Worm (Caenorhabditis elegans) whole organism, midembryonic: ENCODE measurements around the gene C08F1.12.
"Not testable (repeated sequence)": the region's sequence is repeated elsewhere in the genome, so short reads cannot be mapped to it uniquely, and the experiment has no call there.

ENCODE experiments used
- T22C8.4 ChIP-seq: fragments of 200-800 bp; sonication (Bioruptor generic); IDR thresholded peaks from 2 replicates; pipeline ENCODE4 v1.3.6; 2022; ENCODE audit warnings: missing genetic modification characterization, missing compliant biosample characterization
- cog-1 ChIP-seq: sonication (generic microtip); optimal IDR thresholded peaks from 2 replicates; lab custom pipeline; 2016; ENCODE audit warnings: missing genetic modification characterization, missing compliant biosample characterization
- flt-1 ChIP-seq: fragments of 200-800 bp; sonication (Bioruptor generic); IDR thresholded peaks from 2 replicates; pipeline ENCODE4 v1.3.6; 2022; ENCODE audit warnings: missing genetic modification characterization, missing compliant biosample characterization
- klf-2 ChIP-seq: fragments of 200-800 bp; sonication (Bioruptor generic); conservative IDR thresholded peaks from 2 replicates; pipeline ENCODE4 v1.3.6; 2022; ENCODE audit warnings: missing genetic modification reagents, missing genetic modification characterization, missing compliant biosample characterization
- med-1 ChIP-seq: sonication (generic microtip); optimal IDR thresholded peaks from 2 replicates; lab custom pipeline; 2017; ENCODE audit warnings: missing genetic modification characterization, mild to moderate bottlenecking, missing compliant biosample characterization, antibody characterized with exemption, missing genetic modification reagents; ENCODE audit not compliant: insufficient read depth
- ref-1 ChIP-seq: fragments of 200-800 bp; sonication (Bioruptor generic); conservative IDR thresholded peaks from 2 replicates; pipeline ENCODE4 v1.3.6; 2022; ENCODE audit warnings: missing genetic modification reagents, missing genetic modification characterization, missing compliant biosample characterization
- tab-1 ChIP-seq: fragments of 200-800 bp; sonication (Bioruptor generic); IDR thresholded peaks from 2 replicates; pipeline ENCODE4 v1.3.6; 2022; ENCODE audit warnings: missing genetic modification characterization, missing compliant biosample characterization
- ztf-23 ChIP-seq: fragments of 200-800 bp; sonication (Bioruptor generic); IDR thresholded peaks from 2 replicates; pipeline ENCODE4 v1.3.6; 2022; ENCODE audit warnings: missing genetic modification reagents, missing genetic modification characterization, missing compliant biosample characterization
- ztf-29 ChIP-seq: fragments of 200-800 bp; sonication (Bioruptor generic); IDR thresholded peaks from 2 replicates; pipeline ENCODE4 v1.3.6; 2022; ENCODE audit warnings: missing genetic modification reagents, missing genetic modification characterization, missing compliant biosample characterization

Gene C08F1.12

ce11 chrII:1831883-1832388, 25.7 kb upstream of the C08F1.12 start, which contains the start of gene math-39:
Gene math-39, plus strand, starts transcription at chrII:1832338.
- TF ChIP-seq ztf-23 (GFP tag; lab: Robert Waterston, UW), result no peak
- TF ChIP-seq flt-1, result no peak
- no peak for TF ChIP-seq klf-2 (GFP tag; lab: Robert Waterston, UW)
- TF ChIP-seq ref-1, result no peak
- TF ChIP-seq cog-1 (tag; lab: Kevin White, UChicago), result no peak
- TF ChIP-seq ztf-29 (GFP tag; lab: Robert Waterston, UW), result no peak
- no peak for TF ChIP-seq T22C8.4 (GFP tag; lab: Robert Waterston, UW)
- TF ChIP-seq tab-1 (GFP tag; lab: Robert Waterston, UW), result no peak

ce11 chrII:1830182-1830682, 24.0 kb upstream of the C08F1.12 start, which contains the start of gene math-40:
Gene math-40, plus strand, starts transcription at chrII:1830632.
- no peak for TF ChIP-seq ref-1
- no peak for TF ChIP-seq cog-1 (tag; lab: Kevin White, UChicago)
- no peak for TF ChIP-seq ztf-29 (GFP tag; lab: Robert Waterston, UW)
- no peak for TF ChIP-seq klf-2 (GFP tag; lab: Robert Waterston, UW)
- TF ChIP-seq flt-1, result no peak
- TF ChIP-seq ztf-23 (GFP tag; lab: Robert Waterston, UW), result no peak
- no peak for TF ChIP-seq med-1 (GFP tag; lab: Kevin White, UChicago)
- TF ChIP-seq tab-1 (GFP tag; lab: Robert Waterston, UW), result no peak
- no peak for TF ChIP-seq T22C8.4 (GFP tag; lab: Robert Waterston, UW)

- TF ChIP-seq ztf-29 (GFP tag; lab: Robert Waterston, UW); klf-2 (GFP tag; lab: Robert Waterston, UW); med-1 (GFP tag; lab: Kevin White, UChicago): not testable (repeated sequence)
These were observed 18.1 kb upstream of the C08F1.12 start, which contains the start of gene math-41 for ce11 chrII:1824329-1824728. Gene math-41, plus strand, starts transcription at chrII:1824629.

ce11 chrII:1820774-1821173, 14.5 kb upstream of the C08F1.12 start, which contains the start of gene fbxa-3:
Gene fbxa-3, minus strand, starts transcription at chrII:1820874.
- no peak for TF ChIP-seq flt-1
- no peak for TF ChIP-seq cog-1 (tag; lab: Kevin White, UChicago)
- no peak for TF ChIP-seq ztf-29 (GFP tag; lab: Robert Waterston, UW)
- TF ChIP-seq klf-2 (GFP tag; lab: Robert Waterston, UW), result no peak
- no peak for TF ChIP-seq ztf-23 (GFP tag; lab: Robert Waterston, UW)
- no peak for TF ChIP-seq ref-1
- TF ChIP-seq med-1 (GFP tag; lab: Kevin White, UChicago), result no peak
- TF ChIP-seq T22C8.4 (GFP tag; lab: Robert Waterston, UW), result no peak
- no peak for TF ChIP-seq tab-1 (GFP tag; lab: Robert Waterston, UW)

ce11 chrII:1819944-1820570, 13.8 kb upstream of the C08F1.12 start, which contains the start of gene fbxc-19:
Gene fbxc-19, plus strand, starts transcription at chrII:1820479.
- no peak for TF ChIP-seq cog-1 (tag; lab: Kevin White, UChicago)
- TF ChIP-seq med-1 (GFP tag; lab: Kevin White, UChicago), result no peak
- TF ChIP-seq ref-1, result no peak
- TF ChIP-seq ztf-29 (GFP tag; lab: Robert Waterston, UW), result no peak
- no peak for TF ChIP-seq T22C8.4 (GFP tag; lab: Robert Waterston, UW)
- TF ChIP-seq flt-1, result peak; percentile 51; the same call in 1 of the 2 replicates
- no peak for TF ChIP-seq ztf-23 (GFP tag; lab: Robert Waterston, UW)

- TF ChIP-seq T22C8.4 (GFP tag; lab: Robert Waterston, UW) (no peak), ref-1 (no peak), ztf-23 (GFP tag; lab: Robert Waterston, UW) (no peak), ztf-29 (GFP tag; lab: Robert Waterston, UW) (no peak), cog-1 (tag; lab: Kevin White, UChicago) (no peak)
These were observed 12.0 kb upstream of the C08F1.12 start, which contains the start of gene fbxb-10 for ce11 chrII:1818300-1818699. Gene fbxb-10, minus strand, starts transcription at chrII:1818400.

ce11 chrII:1816053-1816452, 9.8 kb upstream of the C08F1.12 start:
- TF ChIP-seq ztf-23 (GFP tag; lab: Robert Waterston, UW) (no peak), cog-1 (tag; lab: Kevin White, UChicago) (no peak), med-1 (GFP tag; lab: Kevin White, UChicago) (no peak), ztf-29 (GFP tag; lab: Robert Waterston, UW) (no peak), klf-2 (GFP tag; lab: Robert Waterston, UW) (no peak), flt-1 (no peak)

- no peak for TF ChIP-seq T22C8.4 (GFP tag; lab: Robert Waterston, UW)
- TF ChIP-seq cog-1 (tag; lab: Kevin White, UChicago), result no peak
- TF ChIP-seq tab-1 (GFP tag; lab: Robert Waterston, UW), result no peak
- no peak for TF ChIP-seq ztf-29 (GFP tag; lab: Robert Waterston, UW)
These were observed 2.0 kb upstream of the C08F1.12 start, which contains the start of gene C08F1.8 for ce11 chrII:1808217-1808616. Gene C08F1.8, minus strand, starts transcription at chrII:1808317.

- no peak for TF ChIP-seq tab-1 (GFP tag; lab: Robert Waterston, UW)
- no peak for TF ChIP-seq klf-2 (GFP tag; lab: Robert Waterston, UW)
- TF ChIP-seq T22C8.4 (GFP tag; lab: Robert Waterston, UW), result no peak
- TF ChIP-seq ztf-23 (GFP tag; lab: Robert Waterston, UW), result no peak
- no peak for TF ChIP-seq med-1 (GFP tag; lab: Kevin White, UChicago)
- no peak for TF ChIP-seq flt-1
- TF ChIP-seq ref-1, result no peak
- TF ChIP-seq cog-1 (tag; lab: Kevin White, UChicago), result no peak
- no peak for TF ChIP-seq ztf-29 (GFP tag; lab: Robert Waterston, UW)
These were observed 18.2 kb downstream of the C08F1.12 start, which contains the start of the genes C08F1.6 and fbxb-13 for ce11 chrII:1788087-1788486. Gene C08F1.6, minus strand, starts transcription at chrII:1788187. Gene fbxb-13, plus strand, starts transcription at chrII:1788277.
